Fruit fly (Drosophila melanogaster) whole organism, embryonic: ENCODE measurements around the gene CG11843.

Experiments used
- BtbVII ChIP-seq: fragments of 200-800 bp; sonication (Bioruptor generic); optimal IDR thresholded peaks from 3 replicates; lab custom pipeline; 2017; ENCODE audit warnings: missing biosample characterization, mild to moderate bottlenecking, missing genetic modification characterization
- CG10462 ChIP-seq: fragments of 200-800 bp; sonication (Bioruptor generic); optimal IDR thresholded peaks from 2 replicates; lab custom pipeline; 2016; ENCODE audit warnings: missing biosample characterization, missing genetic modification characterization
- CG11504 ChIP-seq: fragments of 200-800 bp; sonication (Bioruptor generic); optimal IDR thresholded peaks from 3 replicates; lab custom pipeline; 2019; ENCODE audit warnings: missing biosample characterization, mild to moderate bottlenecking, missing genetic modification characterization, moderate library complexity
- CG14441 ChIP-seq: fragments of 200-800 bp; sonication (Bioruptor generic); IDR thresholded peaks from 2 replicates; pipeline ENCODE4 v1.3.6; 2022; ENCODE audit warnings: missing biosample characterization, missing genetic modification characterization
- CG14667 ChIP-seq: fragments of 200-800 bp; sonication (Bioruptor generic); IDR thresholded peaks from 2 replicates; pipeline ENCODE4 v1.3.6; 2022; ENCODE audit warnings: missing biosample characterization, missing genetic modification characterization
- CG17328 ChIP-seq: fragments of 200-800 bp; sonication (Bioruptor generic); IDR thresholded peaks from 2 replicates; pipeline ENCODE4 v1.3.6; 2022; ENCODE audit warnings: missing biosample characterization, missing genetic modification characterization
- CG1792 ChIP-seq: fragments of 200-800 bp; sonication (Bioruptor generic); optimal IDR thresholded peaks from 2 replicates; lab custom pipeline; 2016; ENCODE audit warnings: missing biosample characterization, missing genetic modification characterization
- CG1832 ChIP-seq: fragments of 200-800 bp; sonication (Bioruptor generic); optimal IDR thresholded peaks from 2 replicates; lab custom pipeline; 2017; ENCODE audit warnings: missing biosample characterization, mild to moderate bottlenecking, missing genetic modification characterization, inconsistent platforms
- CG18619 ChIP-seq: fragments of 200-800 bp; sonication (Bioruptor generic); optimal IDR thresholded peaks from 3 replicates; lab custom pipeline; 2017; ENCODE audit warnings: missing biosample characterization, mild to moderate bottlenecking, missing genetic modification characterization
- CG18764 ChIP-seq: fragments of 200-800 bp; sonication (Bioruptor generic); optimal IDR thresholded peaks from 3 replicates; lab custom pipeline; 2016; ENCODE audit warnings: missing biosample characterization, missing genetic modification characterization
- CG2712 ChIP-seq: fragments of 200-800 bp; optimal IDR thresholded peaks from 3 replicates; lab custom pipeline; 2019; ENCODE audit warnings: missing biosample characterization, mild to moderate bottlenecking, missing genetic modification characterization, moderate library complexity
- CG4328 ChIP-seq: fragments of 200-800 bp; sonication (Bioruptor generic); optimal IDR thresholded peaks from 3 replicates; lab custom pipeline; 2017; ENCODE audit warnings: missing biosample characterization, missing genetic modification reagents, missing genetic modification characterization
- CG5180 ChIP-seq: fragments of 200-800 bp; sonication (Bioruptor generic); optimal IDR thresholded peaks from 3 replicates; lab custom pipeline; 2017; ENCODE audit warnings: missing biosample characterization, missing genetic modification characterization, mild to moderate bottlenecking, moderate library complexity, missing genetic modification reagents
- CG6683 ChIP-seq: fragments of 200-800 bp; sonication (Bioruptor generic); optimal IDR thresholded peaks from 2 replicates; lab custom pipeline; 2017; ENCODE audit warnings: missing biosample characterization, mild to moderate bottlenecking, missing genetic modification characterization, missing genetic modification reagents
- CG7839 ChIP-seq: fragments of 200-800 bp; sonication (Bioruptor generic); optimal IDR thresholded peaks from 3 replicates; lab custom pipeline; 2018; ENCODE audit warnings: missing biosample characterization, mild to moderate bottlenecking, missing genetic modification characterization, moderate library complexity
- D19B ChIP-seq: fragments of 200-800 bp; sonication (Bioruptor generic); optimal IDR thresholded peaks from 2 replicates; lab custom pipeline; 2017; ENCODE audit warnings: missing biosample characterization, mild to moderate bottlenecking, missing genetic modification characterization
- Deaf1 ChIP-seq: fragments of 200-800 bp; optimal IDR thresholded peaks from 3 replicates; lab custom pipeline; 2019; ENCODE audit warnings: missing biosample characterization, mild to moderate bottlenecking, missing genetic modification characterization, moderate library complexity
- Dek ChIP-seq: fragments of 200-800 bp; sonication (Bioruptor generic); optimal IDR thresholded peaks from 3 replicates; lab custom pipeline; 2019; ENCODE audit warnings: missing biosample characterization, mild to moderate bottlenecking, missing genetic modification characterization, moderate library complexity
- Dip2 ChIP-seq: fragments of 200-800 bp; sonication (Bioruptor generic); IDR thresholded peaks from 2 replicates; pipeline ENCODE4 v1.3.6; 2022; ENCODE audit warnings: missing biosample characterization, missing genetic modification characterization
- Dll ChIP-seq: fragments of 200-800 bp; sonication (Bioruptor generic); IDR thresholded peaks from 4 replicates; pipeline ENCODE4 v1.3.6; 2022; ENCODE audit warnings: missing biosample characterization, missing genetic modification characterization; ENCODE audit not compliant: partially characterized antibody
- GATAe ChIP-seq: fragments of 200-800 bp; sonication (Bioruptor generic); conservative IDR thresholded peaks from 2 replicates; pipeline ENCODE4 v1.3.6; 2022; ENCODE audit warnings: missing biosample characterization, missing genetic modification characterization
- H15 ChIP-seq: fragments of 200-800 bp; sonication (Bioruptor generic); IDR thresholded peaks from 3 replicates; pipeline ENCODE4 v1.3.6; 2022; ENCODE audit warnings: missing biosample characterization, missing genetic modification characterization
- HLHmδ ChIP-seq: fragments of 200-800 bp; sonication (Bioruptor generic); optimal IDR thresholded peaks from 2 replicates; lab custom pipeline; 2018; ENCODE audit warnings: missing biosample characterization, mild to moderate bottlenecking, missing genetic modification characterization, moderate library complexity
- Hand ChIP-seq: fragments of 200-800 bp; sonication (Bioruptor generic); optimal IDR thresholded peaks from 2 replicates; lab custom pipeline; 2017; ENCODE audit warnings: mild to moderate bottlenecking, missing biosample characterization, missing genetic modification reagents, missing genetic modification characterization
- Hsf ChIP-seq: fragments of 200-800 bp; sonication (Bioruptor generic); optimal IDR thresholded peaks from 3 replicates; lab custom pipeline; 2016; ENCODE audit warnings: missing biosample characterization, missing genetic modification characterization
- Lhr ChIP-seq: fragments of 200-800 bp; sonication (Bioruptor generic); optimal IDR thresholded peaks from 3 replicates; lab custom pipeline; 2017; ENCODE audit warnings: mild to moderate bottlenecking, missing biosample characterization, missing genetic modification reagents, missing genetic modification characterization
- NK7.1 ChIP-seq: fragments of 200-800 bp; sonication (Bioruptor generic); optimal IDR thresholded peaks from 3 replicates; lab custom pipeline; 2016; ENCODE audit warnings: missing biosample characterization, missing genetic modification characterization
- Nf-YC ChIP-seq: fragments of 200-800 bp; optimal IDR thresholded peaks from 3 replicates; lab custom pipeline; 2019; ENCODE audit warnings: missing biosample characterization, mild to moderate bottlenecking, missing genetic modification characterization, moderate library complexity
- PHDP ChIP-seq: fragments of 200-800 bp; sonication (Bioruptor generic); optimal IDR thresholded peaks from 3 replicates; lab custom pipeline; 2018; ENCODE audit warnings: missing biosample characterization, mild to moderate bottlenecking, missing genetic modification characterization, moderate library complexity
- Sry-δ ChIP-seq: fragments of 200-800 bp; sonication (Bioruptor generic); optimal IDR thresholded peaks from 2 replicates; lab custom pipeline; 2016; ENCODE audit warnings: missing biosample characterization, missing genetic modification characterization
- Tbp ChIP-seq: fragments of >200 bp; optimal IDR thresholded peaks from 2 replicates; lab custom pipeline; 2018; ENCODE audit warnings: missing biosample characterization, missing genetic modification characterization
- abd-A ChIP-seq: fragments of 200-800 bp; sonication (Bioruptor generic); optimal IDR thresholded peaks from 3 replicates; lab custom pipeline; 2019; ENCODE audit warnings: missing biosample characterization, mild to moderate bottlenecking, missing genetic modification characterization, moderate library complexity
- bowl ChIP-seq: fragments of 200-800 bp; sonication (Bioruptor generic); IDR thresholded peaks from 2 replicates; pipeline ENCODE4 v1.3.6; 2022; ENCODE audit warnings: missing biosample characterization, missing genetic modification characterization
- chm ChIP-seq: fragments of 200-800 bp; sonication (Bioruptor generic); IDR thresholded peaks from 2 replicates; pipeline ENCODE4 v1.3.6; 2022; ENCODE audit warnings: missing biosample characterization, missing genetic modification characterization
- corto ChIP-seq: fragments of 200-800 bp; sonication (Bioruptor generic); optimal IDR thresholded peaks from 2 replicates; lab custom pipeline; 2016; ENCODE audit warnings: missing biosample characterization, mild to moderate bottlenecking, missing genetic modification characterization, moderate library complexity
- da ChIP-seq: fragments of 200-800 bp; sonication (Bioruptor generic); optimal IDR thresholded peaks from 2 replicates; lab custom pipeline; 2016; ENCODE audit warnings: missing biosample characterization, missing genetic modification characterization
- dysf ChIP-seq: fragments of 200-800 bp; sonication (Bioruptor generic); IDR thresholded peaks from 3 replicates; pipeline ENCODE4 v1.3.6; 2022; ENCODE audit warnings: missing biosample characterization, missing genetic modification characterization
- fd102C ChIP-seq: fragments of 200-800 bp; sonication (Bioruptor generic); optimal IDR thresholded peaks from 2 replicates; lab custom pipeline; 2018; ENCODE audit warnings: missing biosample characterization, mild to moderate bottlenecking, missing genetic modification characterization, moderate library complexity
- fu2 ChIP-seq: fragments of 200-800 bp; sonication (Bioruptor generic); optimal IDR thresholded peaks from 2 replicates; lab custom pipeline; 2016; ENCODE audit warnings: missing biosample characterization, missing genetic modification characterization
- ken ChIP-seq: fragments of 200-800 bp; sonication (Bioruptor generic); IDR thresholded peaks from 3 replicates; pipeline ENCODE4 v1.3.6; 2022; ENCODE audit warnings: missing biosample characterization, missing genetic modification characterization
- lbe ChIP-seq: fragments of 200-800 bp; sonication (Bioruptor generic); optimal IDR thresholded peaks from 2 replicates; lab custom pipeline; 2016; ENCODE audit warnings: missing biosample characterization, mild to moderate bottlenecking, missing genetic modification characterization
- odd ChIP-seq: fragments of 200-800 bp; sonication (Bioruptor generic); optimal IDR thresholded peaks from 2 replicates; lab custom pipeline; 2017; ENCODE audit warnings: missing biosample characterization, mild to moderate bottlenecking, missing genetic modification characterization
- peb ChIP-seq: fragments of 200-800 bp; sonication (Bioruptor generic); IDR thresholded peaks from 2 replicates; pipeline ENCODE4 v1.3.6; 2022; ENCODE audit warnings: missing biosample characterization, missing genetic modification characterization
- rib ChIP-seq: fragments of 200-800 bp; sonication (Bioruptor generic); IDR thresholded peaks from 2 replicates; pipeline ENCODE4 v1.3.6; 2022; ENCODE audit warnings: missing biosample characterization, missing genetic modification characterization
- schlank ChIP-seq: fragments of 200-800 bp; sonication (Bioruptor generic); optimal IDR thresholded peaks from 2 replicates; lab custom pipeline; 2018; ENCODE audit warnings: missing biosample characterization, mild to moderate bottlenecking, missing genetic modification characterization
- shn ChIP-seq: fragments of 200-800 bp; sonication (Bioruptor generic); optimal IDR thresholded peaks from 3 replicates; lab custom pipeline; 2016; ENCODE audit warnings: missing biosample characterization, missing genetic modification characterization
- sqz ChIP-seq: fragments of 200-800 bp; sonication (Bioruptor generic); optimal IDR thresholded peaks from 3 replicates; lab custom pipeline; 2018; ENCODE audit warnings: missing biosample characterization, mild to moderate bottlenecking, missing genetic modification characterization
- stc ChIP-seq: fragments of 200-800 bp; sonication (Bioruptor generic); IDR thresholded peaks from 2 replicates; pipeline ENCODE4 v1.3.6; 2022; ENCODE audit warnings: missing biosample characterization, missing genetic modification characterization
- tll ChIP-seq, 2 experiments: fragments of 200-800 bp in 1 of 2; fragments of >200 bp in 1 of 2; sonication (Bioruptor generic) in 1 of 2; optimal IDR thresholded peaks; 2 replicates each; lab custom pipeline; 2017 to 2019; ENCODE audit warnings: missing biosample characterization in 2 of 2, missing genetic modification characterization in 2 of 2, mild to moderate bottlenecking in 1 of 2, moderate library complexity in 1 of 2
- trem ChIP-seq: fragments of 200-800 bp; optimal IDR thresholded peaks from 3 replicates; lab custom pipeline; 2019; ENCODE audit warnings: missing biosample characterization, mild to moderate bottlenecking, missing genetic modification characterization, moderate library complexity

Gene CG11843

dm6 chr3R:29069208-29070072, 15.3 kb downstream of the CG11843 start (continued):
- TF ChIP-seq CG6683 (GFP tag; lab: Kevin White, UChicago) (no peak), bowl (no peak), D19B (GFP tag; lab: Kevin White, UChicago) (no peak), CG18619 (GFP tag; lab: Kevin White, UChicago) (no peak), Hsf (no peak), fu2 (GFP tag; lab: Kevin White, UChicago) (no peak), peb (GFP tag; lab: Robert Waterston, UW) (no peak), sqz (peak; percentile 44), BtbVII (no peak), schlank (no peak), CG14667 (GFP tag; lab: Robert Waterston, UW) (no peak), CG7839 (no peak), shn (no peak), CG1832 (GFP tag; lab: Kevin White, UChicago) (peak; percentile 30), PHDP (tag; lab: Kevin White, UChicago) (no peak), CG5180 (no peak), GATAe (GFP tag; lab: Robert Waterston, UW) (no peak), Dip2 (GFP tag; lab: Robert Waterston, UW) (no peak), ken (GFP tag; lab: Robert Waterston, UW) (no peak), CG11504 (tag; lab: Kevin White, UChicago) (no peak), Hand (GFP tag; lab: Kevin White, UChicago) (no peak), stc (GFP tag; lab: Robert Waterston, UW) (no peak), Dll (GFP tag; lab: Robert Waterston, UW) (no peak), dysf (GFP tag; lab: Robert Waterston, UW) (no peak), CG18764 (no peak), NK7.1 (GFP tag; lab: Kevin White, UChicago) (no peak), odd (GFP tag; lab: Kevin White, UChicago) (no peak), CG17328 (GFP tag; lab: Robert Waterston, UW) (no peak), Nf-YC (tag; lab: Kevin White, UChicago) (no peak), CG14441 (GFP tag; lab: Robert Waterston, UW) (no peak), CG10462 (GFP tag; lab: Kevin White, UChicago) (no peak), Dek (tag; lab: Kevin White, UChicago) (no peak), fd102C (GFP tag; lab: Kevin White, UChicago) (no peak), CG4328 (GFP tag; lab: Kevin White, UChicago) (no peak), CG1792 (GFP tag; lab: Kevin White, UChicago) (no peak), Lhr (GFP tag; lab: Kevin White, UChicago) (no peak), HLHmδ (GFP tag; lab: Kevin White, UChicago) (no peak), trem (tag; lab: Kevin White, UChicago) (peak; percentile 8), corto (GFP tag; lab: Kevin White, UChicago) (no peak), abd-A (tag; lab: Kevin White, UChicago) (peak; percentile 75), Deaf1 (tag; lab: Kevin White, UChicago) (peak; percentile 5), da (no peak), lbe (GFP tag; lab: Kevin White, UChicago) (no peak), Tbp (no peak), H15 (no peak), tll (GFP tag; optimal IDR thresholded peaks at IDR 0.05; lab: Kevin White, UChicago) (peak in 1 of 2 experiments; percentile 66), rib (no peak), CG2712 (no peak), chm (GFP tag; lab: Robert Waterston, UW) (0 out of 2 replicates have a peak, but pooled peaks have one; percentile 10), Sry-δ (GFP tag; lab: Kevin White, UChicago) (no peak)
